Worm (Caenorhabditis elegans) whole organism, L1 larva: ENCODE data around the gene igcm-1.

Experiments
- Y116A8C.19 ChIP-seq: sonication (generic microtip); optimal IDR thresholded peaks from 2 replicates; lab custom pipeline; 2016; ENCODE audit warnings: missing compliant biosample characterization, missing genetic modification characterization, borderline replicate concordance
- ceh-63 ChIP-seq: fragments of 200-800 bp; sonication (Bioruptor generic); optimal IDR thresholded peaks from 2 replicates; lab custom pipeline; 2018; ENCODE audit warnings: mild to moderate bottlenecking, missing genetic modification characterization, missing compliant biosample characterization
- ceh-8 ChIP-seq: fragments of 200-800 bp; sonication (Bioruptor generic); optimal IDR thresholded peaks from 2 replicates; lab custom pipeline; 2018; ENCODE audit warnings: mild to moderate bottlenecking, missing genetic modification characterization, moderate library complexity, missing compliant biosample characterization
- ceh-82 ChIP-seq, 3 experiments: fragments of 150-350 bp in 1 of 3; sonication (generic microtip) in 2 of 3; optimal IDR thresholded peaks; 2 replicates each; lab custom pipeline; 2014 to 2017; ENCODE audit warnings: missing biosample characterization in 3 of 3, missing genetic modification characterization in 3 of 3
- dsc-1 ChIP-seq: sonication (generic microtip); optimal IDR thresholded peaks from 2 replicates; lab custom pipeline; 2016; ENCODE audit warnings: mild to moderate bottlenecking, missing genetic modification characterization, missing compliant biosample characterization
- egl-13 ChIP-seq: sonication (generic microtip); optimal IDR thresholded peaks from 2 replicates; lab custom pipeline; 2016; ENCODE audit warnings: missing genotype, missing genetic modification reagents, missing genetic modification characterization, missing compliant biosample characterization
- egl-27 ChIP-seq, 2 experiments: fragments of 150-350 bp in 1 of 2; sonication (generic microtip); optimal IDR thresholded peaks; 3 replicates each; lab custom pipeline; 2017 to 2018; ENCODE audit warnings: missing biosample characterization in 2 of 2, missing genetic modification characterization in 2 of 2, missing genetic modification reagents in 2 of 2
- elt-3 ChIP-seq, 6 experiments: fragments of 150-350 bp in 1 of 6; sonication (generic microtip); optimal IDR thresholded peaks; 2 replicates each; lab custom pipeline; 2017 to 2018; ENCODE audit warnings: missing biosample characterization in 6 of 6, missing genetic modification characterization in 6 of 6, inconsistent platforms in 1 of 6
- ets-5 ChIP-seq: fragments of 200-800 bp; sonication (Bioruptor generic); IDR thresholded peaks from 2 replicates; pipeline ENCODE4 v1.3.6; 2022; ENCODE audit warnings: missing genetic modification characterization, missing compliant biosample characterization
- fkh-10 ChIP-seq: sonication (generic microtip); optimal IDR thresholded peaks from 2 replicates; lab custom pipeline; 2017; ENCODE audit warnings: missing biosample characterization, missing genetic modification reagents, missing genetic modification characterization
- fkh-4 ChIP-seq: sonication (generic microtip); optimal IDR thresholded peaks from 2 replicates; lab custom pipeline; 2016; ENCODE audit warnings: missing compliant biosample characterization, missing genetic modification characterization, borderline replicate concordance
- fkh-8 ChIP-seq: sonication (generic microtip); optimal IDR thresholded peaks from 2 replicates; lab custom pipeline; 2016; ENCODE audit warnings: mild to moderate bottlenecking, missing genetic modification characterization, missing compliant biosample characterization
- isw-1 ChIP-seq: fragments of 200-800 bp; sonication (Bioruptor generic); IDR thresholded peaks from 2 replicates; pipeline ENCODE4 v1.3.6; 2022; ENCODE audit warnings: missing genetic modification characterization, missing compliant biosample characterization
- lin-14 ChIP-seq: fragments of 200-800 bp; sonication (Bioruptor generic); optimal IDR thresholded peaks from 2 replicates; lab custom pipeline; 2018; ENCODE audit warnings: mild to moderate bottlenecking, missing genetic modification characterization, moderate library complexity, missing compliant biosample characterization
- lin-15B ChIP-seq: fragments of 150-350 bp; sonication (generic microtip); optimal IDR thresholded peaks from 3 replicates; lab custom pipeline; 2014; ENCODE audit warnings: missing biosample characterization, missing genetic modification characterization
- lin-35 ChIP-seq, 2 experiments: fragments of 150-350 bp; optimal IDR thresholded peaks; 2 replicates each; lab custom pipeline; 2014; ENCODE audit warnings: missing biosample characterization in 2 of 2, missing genetic modification characterization in 2 of 2, missing genetic modification reagents in 2 of 2
- lsy-2 ChIP-seq, 2 experiments: fragments of 150-350 bp; optimal IDR thresholded peaks; 2 replicates each; lab custom pipeline; 2014; ENCODE audit warnings: missing biosample characterization in 2 of 2, missing genetic modification characterization in 2 of 2
- mab-9 ChIP-seq: fragments of 200-800 bp; sonication (Bioruptor generic); IDR thresholded peaks from 2 replicates; pipeline ENCODE4 v1.3.6; 2022; ENCODE audit warnings: missing genetic modification reagents, missing genetic modification characterization, missing compliant biosample characterization
- mep-1 ChIP-seq: fragments of 150-350 bp; optimal IDR thresholded peaks from 2 replicates; lab custom pipeline; 2014; ENCODE audit warnings: missing biosample characterization, missing genetic modification characterization
- nhr-11 ChIP-seq: fragments of 150-350 bp; optimal IDR thresholded peaks from 2 replicates; lab custom pipeline; 2014; ENCODE audit warnings: missing biosample characterization, missing genetic modification characterization
- nhr-28 ChIP-seq: fragments of 150-350 bp; optimal IDR thresholded peaks from 2 replicates; lab custom pipeline; 2014; ENCODE audit warnings: missing biosample characterization, missing genetic modification characterization
- nhr-47 ChIP-seq: sonication (generic microtip); optimal IDR thresholded peaks from 2 replicates; lab custom pipeline; 2016; ENCODE audit warnings: mild to moderate bottlenecking, missing genetic modification characterization, moderate library complexity, missing compliant biosample characterization
- nhr-71 ChIP-seq: sonication (generic microtip); optimal IDR thresholded peaks from 2 replicates; lab custom pipeline; 2016; ENCODE audit warnings: mild to moderate bottlenecking, missing genetic modification characterization, moderate library complexity, missing compliant biosample characterization
- nhr-76 ChIP-seq: sonication (generic microtip); optimal IDR thresholded peaks from 2 replicates; lab custom pipeline; 2017; ENCODE audit warnings: missing biosample characterization, missing genetic modification characterization
- nhr-84 ChIP-seq: sonication (generic microtip); optimal IDR thresholded peaks from 2 replicates; lab custom pipeline; 2017; ENCODE audit warnings: missing biosample characterization, missing genetic modification characterization
- rnt-1 ChIP-seq: sonication (generic microtip); optimal IDR thresholded peaks from 2 replicates; lab custom pipeline; 2016; ENCODE audit warnings: mild to moderate bottlenecking, missing genetic modification characterization, moderate library complexity, missing compliant biosample characterization
- snpc-4 ChIP-seq: fragments of 150-350 bp; optimal IDR thresholded peaks from 2 replicates; lab custom pipeline; 2014; ENCODE audit warnings: missing biosample characterization, missing genetic modification characterization
- snu-23 ChIP-seq: sonication (generic microtip); optimal IDR thresholded peaks from 2 replicates; lab custom pipeline; 2016; ENCODE audit warnings: missing genetic modification characterization, missing compliant biosample characterization
- sup-37 ChIP-seq: fragments of 200-800 bp; sonication (Bioruptor generic); optimal IDR thresholded peaks from 2 replicates; lab custom pipeline; 2018; ENCODE audit warnings: mild to moderate bottlenecking, missing genetic modification characterization, missing compliant biosample characterization
- swsn-7 ChIP-seq: sonication (generic microtip); optimal IDR thresholded peaks from 2 replicates; lab custom pipeline; 2016; ENCODE audit warnings: missing genetic modification characterization, missing compliant biosample characterization
- unc-130 ChIP-seq: fragments of 150-350 bp; optimal IDR thresholded peaks from 2 replicates; lab custom pipeline; 2017; ENCODE audit warnings: missing biosample characterization, missing genetic modification characterization, inconsistent platforms
- unc-30 ChIP-seq: sonication (generic microtip); optimal IDR thresholded peaks from 2 replicates; lab custom pipeline; 2017; ENCODE audit warnings: missing biosample characterization, missing genetic modification characterization
- unc-62 ChIP-seq: fragments of 150-350 bp; optimal IDR thresholded peaks from 2 replicates; lab custom pipeline; 2014; ENCODE audit warnings: missing biosample characterization, missing genetic modification reagents, missing genetic modification characterization
- unc-86 ChIP-seq: sonication (generic microtip); optimal IDR thresholded peaks from 2 replicates; lab custom pipeline; 2016; ENCODE audit warnings: missing genetic modification characterization, missing compliant biosample characterization
- xbp-1 ChIP-seq: sonication (generic microtip); optimal IDR thresholded peaks from 2 replicates; lab custom pipeline; 2016; ENCODE audit warnings: missing genetic modification characterization, missing compliant biosample characterization

igcm-1 gene

DNA sequence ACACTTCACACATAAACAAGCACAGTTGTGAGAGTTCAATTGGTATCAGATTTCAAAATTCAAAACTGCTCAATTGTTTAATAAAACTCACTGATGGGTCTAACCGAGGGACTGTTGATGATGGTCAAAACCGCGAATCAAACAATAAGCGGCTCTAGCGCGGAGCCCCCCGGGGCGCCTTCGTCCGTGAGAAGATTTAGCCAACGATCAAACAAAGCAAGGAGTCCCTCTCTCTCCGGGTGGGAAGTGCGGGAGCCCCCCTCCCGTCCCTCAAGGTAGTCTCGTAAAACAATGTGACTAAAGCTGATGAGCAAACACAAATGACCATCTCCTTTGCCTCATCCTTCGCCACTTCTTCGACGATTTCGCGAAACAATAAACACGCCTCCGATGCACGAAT is 6.3 kb upstream of the igcm-1 start:
- TF ChIP-seq fkh-4 (no peak), mep-1 (tag; lab: Kevin White, UChicago) (no peak), lin-14 (GFP tag; lab: Kevin White, UChicago) (no peak), unc-130 (tag; lab: Kevin White, UChicago) (no peak), unc-30 (tag; lab: Kevin White, UChicago) (no peak), ceh-63 (GFP tag; lab: Kevin White, UChicago) (no peak), ets-5 (GFP tag; lab: Robert Waterston, UW) (no peak), nhr-71 (tag; lab: Kevin White, UChicago) (no peak), ceh-8 (GFP tag; lab: Kevin White, UChicago) (no peak), lsy-2 (tag; optimal IDR thresholded peaks at IDR 0.05; lab: Kevin White, UChicago) (no peak), lin-15B (no peak), nhr-76 (no peak), nhr-11 (no peak), fkh-8 (tag; lab: Kevin White, UChicago) (no peak), mab-9 (no peak)
- TF ChIP-seq, all 84 proteins: peak for 0

DNA sequence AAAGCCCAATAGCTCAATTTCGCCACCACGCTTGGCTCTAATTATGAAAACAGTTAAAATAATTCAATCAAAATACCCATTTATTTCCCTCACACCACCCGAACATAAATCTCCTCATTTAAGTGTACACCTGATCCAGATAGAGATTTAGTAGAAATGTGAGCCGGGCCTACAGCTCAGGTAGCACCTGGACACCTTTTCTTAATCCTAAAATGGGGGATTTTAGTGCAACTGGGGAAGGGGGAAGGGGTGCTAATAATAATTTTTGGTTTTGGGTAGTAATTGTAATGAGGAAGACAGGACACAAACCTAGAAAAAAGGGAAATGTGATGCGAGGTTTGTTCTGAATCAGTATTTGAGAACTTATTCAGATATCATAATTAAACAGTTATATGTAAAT is 2.3 kb upstream of the igcm-1 start:
- TF ChIP-seq snpc-4 (tag; lab: Kevin White, UChicago): no peak
- TF ChIP-seq ceh-63 (GFP tag; lab: Kevin White, UChicago): no peak
- TF ChIP-seq nhr-84: no peak
- no peak for TF ChIP-seq sup-37
- TF ChIP-seq nhr-71 (tag; lab: Kevin White, UChicago): no peak
- no peak for TF ChIP-seq elt-3 (tag; optimal IDR thresholded peaks at IDR 0.05; lab: Kevin White, UChicago)

DNA sequence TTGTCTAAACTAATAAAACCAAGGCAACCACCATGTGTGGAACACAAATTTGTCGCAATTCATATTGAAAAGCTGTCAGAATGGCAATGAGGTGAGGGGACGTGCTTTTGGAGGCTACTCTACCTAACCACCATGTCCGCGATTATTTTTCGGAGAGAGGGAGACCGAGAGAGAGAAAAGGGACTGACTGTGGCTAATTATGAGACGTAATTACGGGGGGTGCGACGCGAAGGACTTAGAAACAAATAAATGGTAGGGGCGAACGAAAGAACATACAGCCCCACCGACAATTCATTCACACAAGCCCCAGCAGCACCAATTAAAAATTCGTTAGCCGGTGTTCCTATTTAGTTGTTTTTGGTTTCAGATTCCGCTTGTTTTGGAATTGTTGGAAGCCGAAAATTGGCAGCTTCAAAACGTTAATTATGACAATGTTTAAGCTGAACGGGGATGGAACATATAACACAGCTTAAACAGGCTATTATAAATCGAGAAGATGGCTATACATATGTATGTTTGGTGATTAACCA is 1.5 kb upstream of the igcm-1 start:
- TF ChIP-seq nhr-71 (tag; lab: Kevin White, UChicago) (no peak), Y116A8C.19 (tag; lab: Kevin White, UChicago) (no peak), ceh-82 (tag; optimal IDR thresholded peaks at IDR 0.05; lab: Kevin White, UChicago) (no peak)

- TF ChIP-seq dsc-1 (tag; lab: Kevin White, UChicago) (peak; percentile 90), fkh-4 (peak; percentile 89), nhr-28 (tag; lab: Kevin White, UChicago) (no peak), egl-27 (tag; optimal IDR thresholded peaks at IDR 0.05; lab: Kevin White, UChicago) (no peak), unc-62 (GFP tag; lab: Kevin White, UChicago) (no peak), xbp-1 (tag; lab: Kevin White, UChicago) (no peak)
- TF ChIP-seq, all 84 proteins: peak for 2
Measured at ce11 chrX:845443-845842, 5.9 kb downstream of the igcm-1 start.

ce11 chrX:844649-845048 is 6.7 kb downstream of the igcm-1 start:
- TF ChIP-seq egl-13 (peak; percentile 71), rnt-1 (tag; lab: Kevin White, UChicago) (no peak), dsc-1 (tag; lab: Kevin White, UChicago) (peak; percentile 47), unc-86 (tag; lab: Kevin White, UChicago) (peak; percentile 20), nhr-47 (tag; lab: Kevin White, UChicago) (peak; percentile 63), nhr-71 (tag; lab: Kevin White, UChicago) (peak; percentile 59), ceh-82 (tag; optimal IDR thresholded peaks at IDR 0.05; lab: Kevin White, UChicago) (peak in 1 of 3 experiments; percentile 46), fkh-10 (GFP tag; lab: Kevin White, UChicago) (peak; percentile 45), unc-62 (GFP tag; lab: Kevin White, UChicago) (no peak), lin-35 (GFP tag; optimal IDR thresholded peaks at IDR 0.05; lab: Kevin White, UChicago) (peak in 1 of 2 experiments; percentile 3), swsn-7 (peak; percentile 21), isw-1 (GFP tag; lab: Robert Waterston, UW) (no peak), snu-23 (peak; percentile 9), fkh-8 (tag; lab: Kevin White, UChicago) (peak; percentile 93), lin-14 (GFP tag; lab: Kevin White, UChicago) (peak; percentile 74)
